Worm (Caenorhabditis elegans) whole organism, L3 larva: ENCODE measurements around the gene ztf-28.

Experiments used
- ZK546.5 ChIP-seq: sonication (generic microtip); optimal IDR thresholded peaks from 2 replicates; lab custom pipeline; 2017; ENCODE audit warnings: missing biosample characterization, missing genetic modification characterization
- ama-1 ChIP-seq: fragments of 150-350 bp; optimal IDR thresholded peaks from 2 replicates; lab custom pipeline; 2018
- ceh-82 ChIP-seq: fragments of 150-350 bp; optimal IDR thresholded peaks from 2 replicates; lab custom pipeline; 2014; ENCODE audit warnings: missing biosample characterization, missing genetic modification characterization
- elt-1 ChIP-seq: fragments of 150-350 bp; optimal IDR thresholded peaks from 2 replicates; lab custom pipeline; 2014; ENCODE audit warnings: missing biosample characterization, missing genetic modification characterization
- elt-3 ChIP-seq, 3 experiments: fragments of 150-350 bp in 1 of 3; sonication (generic microtip) in 2 of 3; optimal IDR thresholded peaks; 2 replicates in 2 of 3; 4 replicates in 1 of 3; lab custom pipeline; 2014 to 2017; ENCODE audit warnings: missing biosample characterization in 3 of 3, missing genetic modification characterization in 3 of 3
- lin-15B ChIP-seq: fragments of 150-350 bp; optimal IDR thresholded peaks from 2 replicates; lab custom pipeline; 2014; ENCODE audit warnings: missing biosample characterization, missing genetic modification characterization
- nhr-25 ChIP-seq: sonication (generic microtip); optimal IDR thresholded peaks from 2 replicates; lab custom pipeline; 2017; ENCODE audit warnings: missing biosample characterization, missing genetic modification characterization
- pha-4 ChIP-seq: fragments of 150-350 bp; optimal IDR thresholded peaks from 2 replicates; lab custom pipeline; 2014; ENCODE audit warnings: missing biosample characterization, missing genetic modification reagents, missing genetic modification characterization
- sea-2 ChIP-seq: fragments of 150-350 bp; sonication (generic microtip); optimal IDR thresholded peaks from 4 replicates; lab custom pipeline; 2014; ENCODE audit warnings: missing biosample characterization, missing genetic modification reagents, missing genetic modification characterization
- skn-1 ChIP-seq: fragments of 150-350 bp; optimal IDR thresholded peaks from 2 replicates; lab custom pipeline; 2014; ENCODE audit warnings: missing biosample characterization, missing genetic modification characterization
- snpc-4 ChIP-seq: fragments of 150-350 bp; optimal IDR thresholded peaks from 2 replicates; lab custom pipeline; 2014; ENCODE audit warnings: missing biosample characterization, missing genetic modification characterization
- unc-39 ChIP-seq: sonication (generic microtip); optimal IDR thresholded peaks from 4 replicates; lab custom pipeline; 2017; ENCODE audit warnings: missing biosample characterization, missing genetic modification characterization
- ztf-11 ChIP-seq: fragments of 150-350 bp; optimal IDR thresholded peaks from 2 replicates; lab custom pipeline; 2014; ENCODE audit warnings: missing biosample characterization, missing genetic modification characterization

ce11 chrV:2118574-2118973 lies 28.1 kb downstream of the ztf-28 start, which contains the start of gene bgnt-1.2:
- TF ChIP-seq snpc-4 (tag; lab: Kevin White, UChicago): no peak
- no peak for TF ChIP-seq nhr-25 (tag; lab: Kevin White, UChicago)
- TF ChIP-seq ceh-82 (tag; lab: Kevin White, UChicago): no peak
- TF ChIP-seq ZK546.5: no peak
- TF ChIP-seq ama-1 (lab: Kevin White, UChicago): no peak
- TF ChIP-seq unc-39: no peak
- TF ChIP-seq lin-15B: no peak
- TF ChIP-seq ztf-11 (tag; lab: Kevin White, UChicago): no peak
- TF ChIP-seq elt-3 (tag; optimal IDR thresholded peaks at IDR 0.05; lab: Kevin White, UChicago): no peak
- TF ChIP-seq pha-4: no peak
- no peak for TF ChIP-seq skn-1 (tag; lab: Kevin White, UChicago)
- no peak for TF ChIP-seq sea-2
- no peak for TF ChIP-seq elt-1
